Worm (Caenorhabditis elegans): ENCODE data around the gene ippk-1.
A peak's percentile ranks its signal among the peaks of the same experiment; 100 is the strongest.

The ippk-1 gene

ce11 chrII:12042108-12042960 is at the start of gene ippk-1:
Gene ippk-1 (plus strand): TSS chrII:12042910.
- TF ChIP-seq aha-1 (tag) (peak; percentile 96), pha-4 (GFP tag; IDR thresholded peaks at IDR 0.05) (0 out of 2 replicates have a peak, but pooled peaks have one; percentile 43), pha-4 (tag; optimal IDR thresholded peaks at IDR 0.05) (no peak), egl-43 (GFP tag; IDR thresholded peaks at IDR 0.05) (0 out of 2 replicates have a peak, but pooled peaks have one; percentile 28), lin-15B (tag; optimal IDR thresholded peaks at IDR 0.05) (no peak), dmd-6 (GFP tag; IDR thresholded peaks at IDR 0.05) (peak; percentile 83), fos-1 (tag; optimal IDR thresholded peaks at IDR 0.05) (no peak), nhr-6 (tag; optimal IDR thresholded peaks at IDR 0.05) (no peak), F44E2.7 (GFP tag; IDR thresholded peaks at IDR 0.05) (no peak), unc-62 (GFP tag; optimal IDR thresholded peaks at IDR 0.05 in 1 of 2) (peak in 1 of 2 experiments; percentile 56), unc-62 (tag; optimal IDR thresholded peaks at IDR 0.05) (no peak), mep-1 (tag; optimal IDR thresholded peaks at IDR 0.05) (peak; percentile 30), nhr-111 (GFP tag; optimal IDR thresholded peaks at IDR 0.05) (no peak), dmd-8 (GFP tag; IDR thresholded peaks at IDR 0.05) (no peak), F37D6.2 (tag; optimal IDR thresholded peaks at IDR 0.05) (peak; percentile 16), ceh-32 (tag; optimal IDR thresholded peaks at IDR 0.05; ENCODE audit: poor library complexity) (no peak), snpc-1.2 (GFP tag; IDR thresholded peaks at IDR 0.05) (no peak), dve-1 (tag; optimal IDR thresholded peaks at IDR 0.05; ENCODE audit: insufficient read depth) (peak; percentile 30), hlh-30 (tag; optimal IDR thresholded peaks at IDR 0.05; ENCODE audit: insufficient read depth) (peak; percentile 83), ceh-20 (GFP tag; IDR thresholded peaks at IDR 0.05) (peak; percentile 12; the same call in 1 of the 2 replicates), pqm-1 (tag; optimal IDR thresholded peaks at IDR 0.05) (peak; percentile 12), mes-2 (tag; optimal IDR thresholded peaks at IDR 0.05; ENCODE audit: poor library complexity, severe bottlenecking) (peak; percentile 62), lin-1 (GFP tag; IDR thresholded peaks at IDR 0.05) (peak; percentile 79), lsy-2 (tag; optimal IDR thresholded peaks at IDR 0.05) (peak in 1 of 2 experiments; percentile 65), madf-9 (GFP tag; conservative IDR thresholded peaks at IDR 0.05) (peak; percentile 35; the same call in 1 of the 2 replicates), hif-1 (tag; optimal IDR thresholded peaks at IDR 0.05) (peak in 1 of 2 experiments; percentile 92), fkh-10 (GFP tag; optimal IDR thresholded peaks at IDR 0.05) (peak; percentile 83), madf-5 (GFP tag; IDR thresholded peaks at IDR 0.05) (0 out of 4 replicates have a peak, but pooled peaks of 1 of the 2 experiments have one; percentile 13), nhr-48 (tag; optimal IDR thresholded peaks at IDR 0.05) (peak; percentile 32), rbr-2 (tag; optimal IDR thresholded peaks at IDR 0.05) (peak; percentile 38), jun-1 (tag; optimal IDR thresholded peaks at IDR 0.05) (no peak), vab-7 (GFP tag; IDR thresholded peaks at IDR 0.05) (peak; percentile 55; the same call in 1 of the 2 replicates), nhr-76 (tag; optimal IDR thresholded peaks at IDR 0.05) (peak; percentile 27), arid-1 (GFP tag; conservative IDR thresholded peaks at IDR 0.05) (no peak), hmg-1.1 (GFP tag; IDR thresholded peaks at IDR 0.05) (peak; percentile 64), spr-3 (GFP tag; optimal IDR thresholded peaks at IDR 0.05) (no peak), gei-8 (GFP tag; optimal IDR thresholded peaks at IDR 0.05) (no peak), unc-130 (GFP tag; optimal IDR thresholded peaks at IDR 0.05) (peak; percentile 34), mdl-1 (tag; optimal IDR thresholded peaks at IDR 0.05) (peak in 1 of 2 experiments; percentile 22), T20F7.1 (GFP tag; optimal IDR thresholded peaks at IDR 0.05) (peak; percentile 51), dmd-9 (GFP tag; IDR thresholded peaks at IDR 0.05) (0 out of 2 replicates have a peak, but pooled peaks have one; percentile 16), hlh-11 (tag; optimal IDR thresholded peaks at IDR 0.05) (peak; percentile 64), nhr-28 (tag; optimal IDR thresholded peaks at IDR 0.05) (peak; percentile 71), lin-38 (GFP tag; IDR thresholded peaks at IDR 0.05) (peak; percentile 88)

Data from whole organism, L4 larva.